Fruit fly (Drosophila melanogaster) Kc167 (cell line): ENCODE measurements around the gene CG13385.

Experiments
- Sin3A ChIP-seq: fragments of >200 bp; optimal IDR thresholded peaks from 2 replicates; lab custom pipeline; 2018; ENCODE audit warnings: missing external identifiers
- h ChIP-seq: fragments of >200 bp; optimal IDR thresholded peaks from 3 replicates; lab custom pipeline; 2018; ENCODE audit warnings: missing external identifiers
- insv ChIP-seq: fragments of >200 bp; optimal IDR thresholded peaks from 3 replicates; lab custom pipeline; 2018; ENCODE audit warnings: missing external identifiers
- psq ChIP-seq: fragments of >200 bp; optimal IDR thresholded peaks from 2 replicates; lab custom pipeline; 2017; ENCODE audit warnings: missing external identifiers

DNA sequence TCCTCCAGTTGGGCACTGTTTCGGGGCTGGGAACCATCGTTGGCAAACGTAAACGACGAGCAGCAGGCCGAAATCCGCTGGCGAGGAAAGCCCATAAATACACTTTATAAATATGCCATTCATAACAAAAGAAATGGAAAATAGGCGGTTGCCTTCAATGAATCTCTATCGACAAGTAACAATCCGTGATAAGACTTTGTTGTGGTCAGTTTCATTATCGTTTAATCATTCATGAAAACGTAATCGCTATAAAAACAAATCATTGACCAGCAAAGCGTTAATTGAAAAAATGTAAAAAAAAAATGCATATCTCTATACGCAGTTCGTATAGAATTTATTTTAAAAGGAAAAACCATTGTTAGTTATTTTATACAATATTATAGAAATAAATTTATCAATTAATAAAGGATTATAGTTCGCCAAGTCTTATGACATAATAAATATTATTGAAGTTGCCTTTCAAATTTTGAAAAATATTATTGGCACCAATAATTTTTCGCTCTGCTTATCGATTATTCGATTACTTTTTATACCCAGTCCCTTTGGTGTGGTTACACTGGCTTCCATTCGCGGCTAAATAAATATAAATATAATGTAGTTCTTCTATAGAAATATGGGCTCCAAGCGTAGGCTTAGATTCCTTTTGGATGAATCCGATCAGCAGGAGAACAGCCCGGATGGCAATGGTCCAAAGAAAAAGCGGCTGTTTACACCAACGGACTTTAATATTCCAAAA is 3.6 kb downstream of the CG13385 start, which contains the start of gene CG31898:
- TF ChIP-seq insv (lab: Kevin White, UChicago), result no peak
- no peak for TF ChIP-seq psq (lab: Kevin White, UChicago)
- TF ChIP-seq h, result no peak
- TF ChIP-seq Sin3A (lab: Kevin White, UChicago), result no peak
